Fruit fly (Drosophila melanogaster): ENCODE measurements around the gene TwdlM.

The TwdlM gene

dm6 chr3R:26623493-26623956, 4.6 kb downstream of the TwdlM start, which contains the start of gene TwdlB:
Gene TwdlB (minus strand): TSS chr3R:26623543.
- TF ChIP-seq CG32121 (GFP tag; IDR thresholded peaks at IDR 0.05) (no peak), CG15710 (tag; optimal IDR thresholded peaks at IDR 0.05) (no peak), CG4496 (GFP tag; IDR thresholded peaks at IDR 0.05) (no peak), gl (tag; optimal IDR thresholded peaks at IDR 0.05) (no peak), CG10348 (GFP tag; IDR thresholded peaks at IDR 0.05) (no peak), D1 (tag; optimal IDR thresholded peaks at IDR 0.05) (no peak), CG8159 (tag; optimal IDR thresholded peaks at IDR 0.05) (no peak), CG34367 (tag; optimal IDR thresholded peaks at IDR 0.05) (no peak), Pif1A (GFP tag; optimal IDR thresholded peaks at IDR 0.05) (no peak)

- TF ChIP-seq D1 (tag; optimal IDR thresholded peaks at IDR 0.05): no peak
- no peak for TF ChIP-seq fd96Ca (GFP tag; IDR thresholded peaks at IDR 0.05)
- TF ChIP-seq CG8159 (tag; optimal IDR thresholded peaks at IDR 0.05): no peak
- no peak for TF ChIP-seq Ets98B (GFP tag; IDR thresholded peaks at IDR 0.05)
- TF ChIP-seq Pif1A (GFP tag; optimal IDR thresholded peaks at IDR 0.05): no peak
- TF ChIP-seq CG8301 (tag; optimal IDR thresholded peaks at IDR 0.05): no peak
- no peak for TF ChIP-seq CG14655 (GFP tag; optimal IDR thresholded peaks at IDR 0.05)
- no peak for TF ChIP-seq CG17806 (tag; optimal IDR thresholded peaks at IDR 0.05)
- no peak for TF ChIP-seq EcR (GFP tag; optimal IDR thresholded peaks at IDR 0.05)
- no peak for TF ChIP-seq CG12605 (GFP tag; IDR thresholded peaks at IDR 0.05)
- TF ChIP-seq gl (tag; optimal IDR thresholded peaks at IDR 0.05): no peak
These were observed 6.6 kb downstream of the TwdlM start, which contains the start of gene TwdlL for dm6 chr3R:26625552-26625951. Gene TwdlL (minus strand): TSS chr3R:26625652.

- no peak for TF ChIP-seq Ets98B (GFP tag; IDR thresholded peaks at IDR 0.05)
- TF ChIP-seq CG15710 (tag; optimal IDR thresholded peaks at IDR 0.05): no peak
- TF ChIP-seq gl (tag; optimal IDR thresholded peaks at IDR 0.05): no peak
- TF ChIP-seq Pif1A (GFP tag; optimal IDR thresholded peaks at IDR 0.05): no peak
- TF ChIP-seq CG32121 (GFP tag; IDR thresholded peaks at IDR 0.05): no peak
- TF ChIP-seq CG9948 (tag; optimal IDR thresholded peaks at IDR 0.05): no peak
- TF ChIP-seq Pif1B (GFP tag; optimal IDR thresholded peaks at IDR 0.05): no peak
- TF ChIP-seq CG13204 (GFP tag; optimal IDR thresholded peaks at IDR 0.05): no peak
- no peak for TF ChIP-seq CG34367 (tag; optimal IDR thresholded peaks at IDR 0.05)
- no peak for TF ChIP-seq EcR (GFP tag; optimal IDR thresholded peaks at IDR 0.05)
- no peak for TF ChIP-seq fd96Ca (GFP tag; IDR thresholded peaks at IDR 0.05)
- no peak for TF ChIP-seq CG14655 (GFP tag; optimal IDR thresholded peaks at IDR 0.05)
- TF ChIP-seq CG8301 (tag; optimal IDR thresholded peaks at IDR 0.05): no peak
- TF ChIP-seq CG4496 (GFP tag; IDR thresholded peaks at IDR 0.05): no peak
- TF ChIP-seq D1 (tag; optimal IDR thresholded peaks at IDR 0.05): no peak
- TF ChIP-seq CG8159 (tag; optimal IDR thresholded peaks at IDR 0.05): no peak
- TF ChIP-seq CG17806 (tag; optimal IDR thresholded peaks at IDR 0.05): no peak
- TF ChIP-seq CG10348 (GFP tag; IDR thresholded peaks at IDR 0.05): no peak
- TF ChIP-seq Snoo (tag; optimal IDR thresholded peaks at IDR 0.05): no peak
- TF ChIP-seq rn (GFP tag; IDR thresholded peaks at IDR 0.05): no peak
These were observed 7.7 kb downstream of the TwdlM start, which contains the start of gene TwdlO for dm6 chr3R:26626638-26627037. Gene TwdlO (minus strand): TSS chr3R:26626738.

dm6 chr3R:26628624-26629023, 9.7 kb downstream of the TwdlM start, which contains the start of gene TwdlK:
Gene TwdlK (minus strand): TSS chr3R:26628724.
- no peak for TF ChIP-seq gl (tag; optimal IDR thresholded peaks at IDR 0.05)
- TF ChIP-seq CG9948 (tag; optimal IDR thresholded peaks at IDR 0.05): no peak
- no peak for TF ChIP-seq Ets98B (GFP tag; IDR thresholded peaks at IDR 0.05)
- TF ChIP-seq CG12605 (GFP tag; IDR thresholded peaks at IDR 0.05): no peak
- TF ChIP-seq Snoo (tag; optimal IDR thresholded peaks at IDR 0.05): no peak
- no peak for TF ChIP-seq CG13204 (GFP tag; optimal IDR thresholded peaks at IDR 0.05)
- no peak for TF ChIP-seq EcR (GFP tag; optimal IDR thresholded peaks at IDR 0.05)
- no peak for TF ChIP-seq CG14655 (GFP tag; optimal IDR thresholded peaks at IDR 0.05)
- TF ChIP-seq CG4496 (GFP tag; IDR thresholded peaks at IDR 0.05): no peak
- TF ChIP-seq CG32121 (GFP tag; IDR thresholded peaks at IDR 0.05): no peak
- no peak for TF ChIP-seq fd96Ca (GFP tag; IDR thresholded peaks at IDR 0.05)
- TF ChIP-seq CG8301 (tag; optimal IDR thresholded peaks at IDR 0.05): no peak
- no peak for TF ChIP-seq Pif1B (GFP tag; optimal IDR thresholded peaks at IDR 0.05)
- TF ChIP-seq CG17806 (tag; optimal IDR thresholded peaks at IDR 0.05): no peak
- no peak for TF ChIP-seq CG34367 (tag; optimal IDR thresholded peaks at IDR 0.05)
- no peak for TF ChIP-seq CG10348 (GFP tag; IDR thresholded peaks at IDR 0.05)
- no peak for TF ChIP-seq rn (GFP tag; IDR thresholded peaks at IDR 0.05)
- no peak for TF ChIP-seq CG8159 (tag; optimal IDR thresholded peaks at IDR 0.05)

dm6 chr3R:26629618-26630017, 10.7 kb downstream of the TwdlM start, which contains the start of gene TwdlJ:
Gene TwdlJ (plus strand): TSS chr3R:26629918.
- TF ChIP-seq Pif1B (GFP tag; optimal IDR thresholded peaks at IDR 0.05): no peak
- TF ChIP-seq CG14655 (GFP tag; optimal IDR thresholded peaks at IDR 0.05): no peak
- no peak for TF ChIP-seq CG10348 (GFP tag; IDR thresholded peaks at IDR 0.05)
- no peak for TF ChIP-seq rn (GFP tag; IDR thresholded peaks at IDR 0.05)
- TF ChIP-seq Pif1A (GFP tag; optimal IDR thresholded peaks at IDR 0.05): no peak
- no peak for TF ChIP-seq CG8301 (tag; optimal IDR thresholded peaks at IDR 0.05)
- TF ChIP-seq D1 (tag; optimal IDR thresholded peaks at IDR 0.05): no peak
- TF ChIP-seq CG4496 (GFP tag; IDR thresholded peaks at IDR 0.05): no peak
- no peak for TF ChIP-seq EcR (GFP tag; optimal IDR thresholded peaks at IDR 0.05)
- no peak for TF ChIP-seq gl (tag; optimal IDR thresholded peaks at IDR 0.05)
- no peak for TF ChIP-seq CG17806 (tag; optimal IDR thresholded peaks at IDR 0.05)
- TF ChIP-seq CG12605 (GFP tag; IDR thresholded peaks at IDR 0.05): no peak
- no peak for TF ChIP-seq Snoo (tag; optimal IDR thresholded peaks at IDR 0.05)
- TF ChIP-seq CG32121 (GFP tag; IDR thresholded peaks at IDR 0.05): no peak

- TF ChIP-seq Pif1A (GFP tag; optimal IDR thresholded peaks at IDR 0.05) (no peak), CG4496 (GFP tag; IDR thresholded peaks at IDR 0.05) (no peak), CG14655 (GFP tag; optimal IDR thresholded peaks at IDR 0.05) (no peak), CG13204 (GFP tag; optimal IDR thresholded peaks at IDR 0.05) (no peak), fd96Ca (GFP tag; IDR thresholded peaks at IDR 0.05) (no peak)
These were observed 12.5 kb downstream of the TwdlM start, which contains the start of gene TwdlN for dm6 chr3R:26631334-26631919. Gene TwdlN (plus strand): TSS chr3R:26631869.
